Worm (Caenorhabditis elegans): ENCODE measurements around the gene F25B3.4.

The F25B3.4 gene

DNA sequence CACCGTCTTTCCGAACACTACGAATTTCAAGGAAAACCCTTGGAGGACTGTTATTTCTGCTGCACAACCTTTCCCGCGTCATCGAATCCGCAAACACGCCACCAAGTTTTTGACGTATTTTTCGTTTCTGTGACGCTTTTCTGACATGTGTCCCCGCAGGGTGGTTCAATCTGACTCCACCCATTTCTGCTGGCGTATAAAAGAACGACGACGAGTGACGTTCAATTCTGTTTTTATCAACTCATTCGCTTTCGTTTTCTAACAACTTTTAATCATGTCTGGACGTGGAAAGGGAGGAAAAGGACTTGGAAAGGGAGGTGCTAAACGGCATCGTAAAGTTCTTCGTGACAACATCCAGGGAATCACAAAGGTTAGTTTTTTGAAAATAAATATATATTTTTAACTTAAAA, 21.7 kb downstream of the F25B3.4 start, which contains the start of gene his-37 (continued):
- TF ChIP-seq skn-1 (tag; optimal IDR thresholded peaks at IDR 0.05) (peak; percentile 94), nhr-71 (tag; optimal IDR thresholded peaks at IDR 0.05) (peak; percentile 99), pag-3 (tag; optimal IDR thresholded peaks at IDR 0.05; ENCODE audit: borderline replicate concordance, insufficient read depth) (peak; percentile 17), efl-1 (optimal IDR thresholded peaks at IDR 0.05) (peak; percentile 93 to 96), efl-1 (GFP tag; optimal IDR thresholded peaks at IDR 0.05 in 1 of 2) (peak; percentile 81 to 99), swsn-7 (tag; optimal IDR thresholded peaks at IDR 0.05) (peak; percentile 100), nhr-77 (tag; optimal IDR thresholded peaks at IDR 0.05) (peak; percentile 99), ama-1 (optimal IDR thresholded peaks at IDR 0.05) (peak; percentile 90), pqm-1 (tag; optimal IDR thresholded peaks at IDR 0.05) (peak; percentile 85), mef-2 (tag; optimal IDR thresholded peaks at IDR 0.05) (peak; percentile 92), ceh-63 (GFP tag; optimal IDR thresholded peaks at IDR 0.05) (peak; percentile 43), nhr-19 (GFP tag; conservative IDR thresholded peaks at IDR 0.05) (peak; percentile 99), ztf-4 (tag; optimal IDR thresholded peaks at IDR 0.05) (peak; percentile 98), nhr-76 (tag; optimal IDR thresholded peaks at IDR 0.05) (peak; percentile 94), egl-27 (tag; optimal IDR thresholded peaks at IDR 0.05) (peak; percentile 83), dsc-1 (tag; optimal IDR thresholded peaks at IDR 0.05) (peak; percentile 99), ztf-11 (tag; optimal IDR thresholded peaks at IDR 0.05) (peak in 1 of 2 experiments; percentile 89), sox-4 (tag; optimal IDR thresholded peaks at IDR 0.05) (peak; percentile 97), fkh-4 (tag; optimal IDR thresholded peaks at IDR 0.05; ENCODE audit: borderline replicate concordance) (peak; percentile 79), zag-1 (tag; optimal IDR thresholded peaks at IDR 0.05) (peak; percentile 91), nhr-85 (tag) (peak; percentile 99), unc-30 (tag; optimal IDR thresholded peaks at IDR 0.05) (no peak), aha-1 (tag; optimal IDR thresholded peaks at IDR 0.05) (peak; percentile 47), fkh-8 (tag; optimal IDR thresholded peaks at IDR 0.05) (peak; percentile 100), nhr-47 (tag; optimal IDR thresholded peaks at IDR 0.05) (peak; percentile 99), ceh-90 (tag; optimal IDR thresholded peaks at IDR 0.05) (peak; percentile 22), xbp-1 (tag; optimal IDR thresholded peaks at IDR 0.05) (peak; percentile 99), grh-1 (GFP tag; IDR thresholded peaks at IDR 0.05) (peak; percentile 98), efl-3 (GFP tag; optimal IDR thresholded peaks at IDR 0.05) (peak; percentile 27), isw-1 (GFP tag; IDR thresholded peaks at IDR 0.05) (peak; percentile 95), blmp-1 (tag; optimal IDR thresholded peaks at IDR 0.05) (peak; percentile 96), nhr-237 (tag; optimal IDR thresholded peaks at IDR 0.05) (peak; percentile 97), F16B12.6 (tag; optimal IDR thresholded peaks at IDR 0.05) (peak; percentile 76), jun-1 (tag; optimal IDR thresholded peaks at IDR 0.05) (peak; percentile 99), C34B4.2 (tag; optimal IDR thresholded peaks at IDR 0.05) (peak; percentile 62), mdl-1 (tag; optimal IDR thresholded peaks at IDR 0.05) (peak; percentile 30 to 97)

DNA sequence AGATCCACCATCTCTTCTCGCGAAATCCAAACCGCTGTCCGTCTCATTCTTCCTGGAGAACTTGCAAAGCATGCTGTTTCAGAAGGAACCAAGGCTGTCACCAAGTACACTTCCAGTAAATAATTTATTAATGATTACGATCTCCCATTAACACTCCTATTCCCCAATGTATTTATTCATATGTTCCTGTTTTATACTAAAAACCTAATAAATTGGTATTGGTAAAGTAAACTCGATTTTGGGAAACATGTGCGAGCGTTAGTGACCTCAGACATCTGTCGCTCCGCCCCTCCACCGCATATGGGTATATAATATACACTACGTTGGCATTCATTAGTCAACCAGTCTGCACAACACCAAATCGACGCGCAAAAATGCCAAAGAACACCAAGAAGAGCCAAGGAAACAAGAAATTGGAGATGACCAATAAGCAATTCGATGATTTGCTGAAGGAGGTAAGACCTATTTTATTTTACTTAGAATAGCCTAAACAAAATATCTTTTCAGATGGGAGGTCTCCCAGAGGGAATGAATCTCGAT, 22.5 kb downstream of the F25B3.4 start, which contains the start of gene C50F4.6:
Gene C50F4.6 (plus strand): TSS at position 51 of the 540 bp plus-strand sequence.
- TF ChIP-seq ets-5 (GFP tag; IDR thresholded peaks at IDR 0.05) (no peak), nhr-85 (tag) (peak; percentile 50), snu-23 (GFP tag; optimal IDR thresholded peaks at IDR 0.05) (no peak), efl-1 (optimal IDR thresholded peaks at IDR 0.05) (no peak), efl-1 (GFP tag; optimal IDR thresholded peaks at IDR 0.05 in 1 of 2) (peak in 1 of 2 experiments; percentile 80), lsy-2 (tag; optimal IDR thresholded peaks at IDR 0.05) (peak in 1 of 2 experiments; percentile 27), mep-1 (tag; optimal IDR thresholded peaks at IDR 0.05) (peak; percentile 1), unc-98 (GFP tag; IDR thresholded peaks at IDR 0.05) (no peak)

DNA sequence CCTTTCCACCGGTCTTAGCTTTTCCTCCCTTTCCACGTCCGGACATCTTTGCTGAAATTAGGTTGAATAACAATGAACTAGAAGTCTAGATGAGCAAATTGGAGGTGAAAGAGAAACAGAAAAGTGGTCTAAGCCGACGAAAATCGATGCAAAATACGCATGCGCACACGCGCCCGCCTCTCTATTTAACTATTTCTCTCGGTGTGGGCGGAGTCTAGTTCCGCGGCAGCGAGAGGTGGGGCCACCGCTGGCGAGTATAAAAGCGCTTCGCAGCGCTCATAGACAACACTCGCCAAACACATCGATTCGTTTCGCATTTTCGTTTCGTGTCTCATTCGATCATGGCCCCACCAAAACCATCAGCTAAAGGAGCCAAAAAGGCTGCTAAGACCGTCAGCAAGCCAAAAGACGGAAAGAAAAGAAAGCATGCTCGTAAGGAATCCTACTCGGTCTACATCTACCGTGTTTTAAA, 23.3 kb downstream of the F25B3.4 start, which contains the start of the genes his-35 and his-41:
Gene his-35 (minus strand): TSS at position 51 of the 472 bp plus-strand sequence.
Gene his-41 (plus strand): TSS at position 299 of the 472 bp plus-strand sequence.
- TF ChIP-seq snu-23 (GFP tag; optimal IDR thresholded peaks at IDR 0.05) = peak; percentile 75
- TF ChIP-seq pax-3 (tag; optimal IDR thresholded peaks at IDR 0.05) = peak; percentile 7
- no peak for TF ChIP-seq mef-2 (tag; optimal IDR thresholded peaks at IDR 0.05)
- TF ChIP-seq blmp-1 (tag; optimal IDR thresholded peaks at IDR 0.05) = no peak
- 0 out of 2 replicates have a peak, but pooled peaks have one; percentile 14 for TF ChIP-seq grh-1 (GFP tag; IDR thresholded peaks at IDR 0.05)
- no peak for TF ChIP-seq hlh-4 (tag; optimal IDR thresholded peaks at IDR 0.05)
- TF ChIP-seq sox-4 (tag; optimal IDR thresholded peaks at IDR 0.05) = no peak
- TF ChIP-seq egl-27 (tag; optimal IDR thresholded peaks at IDR 0.05) = no peak
- no peak for TF ChIP-seq zag-1 (tag; optimal IDR thresholded peaks at IDR 0.05)
- TF ChIP-seq tlp-1 (tag; optimal IDR thresholded peaks at IDR 0.05) = no peak
- peak; percentile 42 for TF ChIP-seq zip-4 (GFP tag; optimal IDR thresholded peaks at IDR 0.05)
- no peak for TF ChIP-seq lin-15B (tag; optimal IDR thresholded peaks at IDR 0.05)
- no peak for TF ChIP-seq aly-2 (tag; optimal IDR thresholded peaks at IDR 0.05)
- peak in 1 of 2 experiments; percentile 43 for TF ChIP-seq ztf-11 (tag; optimal IDR thresholded peaks at IDR 0.05)
- TF ChIP-seq ceh-88 (GFP tag; IDR thresholded peaks at IDR 0.05) = 0 out of 2 replicates have a peak, but pooled peaks have one; percentile 10
- peak; percentile 24 for TF ChIP-seq fos-1 (tag; optimal IDR thresholded peaks at IDR 0.05)
- TF ChIP-seq efl-1 (optimal IDR thresholded peaks at IDR 0.05) = peak; percentile 60 to 63
- TF ChIP-seq efl-1 (GFP tag; optimal IDR thresholded peaks at IDR 0.05 in 1 of 2) = peak; percentile 53 to 93
- TF ChIP-seq mep-1 (tag; optimal IDR thresholded peaks at IDR 0.05) = peak; percentile 32
- no peak for TF ChIP-seq C16A3.4 (tag; optimal IDR thresholded peaks at IDR 0.05)
